Worm (Caenorhabditis elegans) whole organism, L2 larva: ENCODE data around the gene dmd-5.

Experiments used
- C34F6.9 ChIP-seq: fragments of 150-350 bp; optimal IDR thresholded peaks from 2 replicates; lab custom pipeline; 2014; ENCODE audit warnings: missing biosample characterization, missing genetic modification characterization
- F13H6.1 ChIP-seq: sonication (generic microtip); optimal IDR thresholded peaks from 2 replicates; lab custom pipeline; 2016; ENCODE audit warnings: missing genetic modification characterization, missing compliant biosample characterization
- Y55F3AM.14 ChIP-seq: fragments of 200-800 bp; sonication (Bioruptor generic); optimal IDR thresholded peaks from 2 replicates; lab custom pipeline; 2018; ENCODE audit warnings: mild to moderate bottlenecking, missing genetic modification characterization, missing compliant biosample characterization
- alr-1 ChIP-seq: fragments of 150-350 bp; optimal IDR thresholded peaks from 2 replicates; lab custom pipeline; 2014; ENCODE audit warnings: missing biosample characterization, missing genetic modification characterization
- aly-2 ChIP-seq: fragments of 150-350 bp; optimal IDR thresholded peaks from 2 replicates; lab custom pipeline; 2014; ENCODE audit warnings: missing biosample characterization, missing genetic modification characterization
- ama-1 ChIP-seq: fragments of 150-350 bp; optimal IDR thresholded peaks from 2 replicates; lab custom pipeline; 2018; ENCODE audit warnings: inconsistent platforms
- blmp-1 ChIP-seq: sonication (generic microtip); optimal IDR thresholded peaks from 2 replicates; lab custom pipeline; 2017; ENCODE audit warnings: missing genetic modification characterization, mild to moderate bottlenecking, missing compliant biosample characterization, antibody characterized with exemption, moderate library complexity; ENCODE audit not compliant: insufficient read depth
- ceh-82 ChIP-seq: fragments of 150-350 bp; optimal IDR thresholded peaks from 2 replicates; lab custom pipeline; 2014; ENCODE audit warnings: missing biosample characterization, missing genetic modification characterization
- crh-2 ChIP-seq: sonication (generic microtip); optimal IDR thresholded peaks from 2 replicates; lab custom pipeline; 2017; ENCODE audit warnings: missing biosample characterization, missing genetic modification characterization
- dmd-4 ChIP-seq: sonication (generic microtip); optimal IDR thresholded peaks from 2 replicates; lab custom pipeline; 2017; ENCODE audit warnings: missing biosample characterization, missing genetic modification characterization
- egl-27 ChIP-seq: sonication (generic microtip); optimal IDR thresholded peaks from 3 replicates; lab custom pipeline; 2017; ENCODE audit warnings: missing biosample characterization, missing genetic modification reagents, missing genetic modification characterization
- elt-1 ChIP-seq: fragments of 150-350 bp; optimal IDR thresholded peaks from 2 replicates; lab custom pipeline; 2014; ENCODE audit warnings: missing biosample characterization, missing genetic modification characterization
- elt-3 ChIP-seq: sonication (generic microtip); optimal IDR thresholded peaks from 2 replicates; lab custom pipeline; 2017; ENCODE audit warnings: missing biosample characterization, missing genetic modification characterization
- fos-1 ChIP-seq: fragments of 150-350 bp; optimal IDR thresholded peaks from 2 replicates; lab custom pipeline; 2014; ENCODE audit warnings: missing biosample characterization, missing genetic modification characterization
- lin-11 ChIP-seq: fragments of 150-350 bp; sonication (generic microtip); optimal IDR thresholded peaks from 2 replicates; lab custom pipeline; 2014; ENCODE audit warnings: missing biosample characterization, missing genetic modification characterization, inconsistent platforms, mixed read lengths
- lin-13 ChIP-seq: fragments of 150-350 bp; optimal IDR thresholded peaks from 2 replicates; lab custom pipeline; 2014; ENCODE audit warnings: missing biosample characterization, missing genetic modification reagents, missing genetic modification characterization
- lin-39 ChIP-seq: fragments of 150-350 bp; optimal IDR thresholded peaks from 2 replicates; lab custom pipeline; 2014; ENCODE audit warnings: missing biosample characterization, missing genetic modification reagents, missing genetic modification characterization
- lsy-2 ChIP-seq, 2 experiments: fragments of 150-350 bp in 1 of 2; sonication (generic microtip) in 1 of 2; optimal IDR thresholded peaks; 2 replicates each; lab custom pipeline; 2014 to 2017; ENCODE audit warnings: missing biosample characterization in 2 of 2, missing genetic modification characterization in 2 of 2
- mab-5 ChIP-seq: fragments of 150-350 bp; optimal IDR thresholded peaks from 2 replicates; lab custom pipeline; 2014; ENCODE audit warnings: missing biosample characterization, missing genetic modification characterization
- mbf-1 ChIP-seq: sonication (generic microtip); optimal IDR thresholded peaks from 2 replicates; lab custom pipeline; 2017; ENCODE audit warnings: missing biosample characterization, missing genetic modification characterization
- mdl-1 ChIP-seq, 2 experiments: fragments of 150-350 bp in 1 of 2; sonication (generic microtip) in 1 of 2; optimal IDR thresholded peaks; 2 replicates each; lab custom pipeline; 2017; ENCODE audit warnings: missing biosample characterization in 2 of 2, missing genetic modification characterization in 2 of 2
- nhr-11 ChIP-seq: fragments of 150-350 bp; optimal IDR thresholded peaks from 2 replicates; lab custom pipeline; 2014; ENCODE audit warnings: missing biosample characterization, missing genetic modification characterization
- nhr-12 ChIP-seq: fragments of 150-350 bp; optimal IDR thresholded peaks from 2 replicates; lab custom pipeline; 2014; ENCODE audit warnings: missing biosample characterization, missing genetic modification characterization
- nhr-129 ChIP-seq: fragments of 150-350 bp; optimal IDR thresholded peaks from 2 replicates; lab custom pipeline; 2014; ENCODE audit warnings: missing biosample characterization, missing genetic modification characterization
- nhr-21 ChIP-seq: fragments of 150-350 bp; optimal IDR thresholded peaks from 2 replicates; lab custom pipeline; 2014; ENCODE audit warnings: missing biosample characterization, missing genetic modification characterization
- nhr-23 ChIP-seq: fragments of 150-350 bp; optimal IDR thresholded peaks from 2 replicates; lab custom pipeline; 2014; ENCODE audit warnings: missing biosample characterization, missing genetic modification reagents, missing genetic modification characterization
- nhr-237 ChIP-seq: fragments of 150-350 bp; optimal IDR thresholded peaks from 2 replicates; lab custom pipeline; 2014; ENCODE audit warnings: missing biosample characterization, missing genetic modification characterization
- nhr-25 ChIP-seq: fragments of 150-350 bp; sonication (generic microtip); optimal IDR thresholded peaks from 3 replicates; lab custom pipeline; 2014; ENCODE audit warnings: missing biosample characterization, missing genetic modification characterization
- nhr-6 ChIP-seq: fragments of 150-350 bp; optimal IDR thresholded peaks from 2 replicates; lab custom pipeline; 2014; ENCODE audit warnings: missing biosample characterization, missing genetic modification characterization
- nhr-77 ChIP-seq: fragments of 150-350 bp; optimal IDR thresholded peaks from 2 replicates; lab custom pipeline; 2014; ENCODE audit warnings: missing biosample characterization, missing genetic modification characterization
- peb-1 ChIP-seq: fragments of 150-350 bp; optimal IDR thresholded peaks from 2 replicates; lab custom pipeline; 2014; ENCODE audit warnings: missing biosample characterization, missing genetic modification characterization
- sem-4 ChIP-seq: fragments of 150-350 bp; optimal IDR thresholded peaks from 2 replicates; lab custom pipeline; 2014; ENCODE audit warnings: missing biosample characterization, missing genetic modification reagents, missing genetic modification characterization
- skn-1 ChIP-seq: sonication (generic microtip); optimal IDR thresholded peaks from 2 replicates; lab custom pipeline; 2017; ENCODE audit warnings: missing biosample characterization, missing genetic modification characterization
- sma-3 ChIP-seq: sonication (generic microtip); optimal IDR thresholded peaks from 2 replicates; lab custom pipeline; 2016; ENCODE audit warnings: missing genetic modification reagents, missing genetic modification characterization, missing compliant biosample characterization
- sma-9 ChIP-seq, 2 experiments: fragments of 150-350 bp in 1 of 2; sonication (generic microtip) in 1 of 2; optimal IDR thresholded peaks; 2 replicates each; lab custom pipeline; 2014 to 2016; ENCODE audit warnings: missing genetic modification characterization in 2 of 2, mild to moderate bottlenecking in 1 of 2, missing biosample characterization in 1 of 2, missing compliant biosample characterization in 1 of 2, missing genetic modification reagents in 1 of 2, moderate library complexity in 1 of 2
- snpc-4 ChIP-seq: fragments of 150-350 bp; optimal IDR thresholded peaks from 2 replicates; lab custom pipeline; 2014; ENCODE audit warnings: missing biosample characterization, missing genetic modification characterization
- unc-39 ChIP-seq: fragments of 150-350 bp; optimal IDR thresholded peaks from 2 replicates; lab custom pipeline; 2014; ENCODE audit warnings: missing biosample characterization, missing genetic modification characterization
- unc-55 ChIP-seq: fragments of 150-350 bp; sonication (generic microtip); optimal IDR thresholded peaks from 3 replicates; lab custom pipeline; 2014; ENCODE audit warnings: missing biosample characterization, missing genetic modification reagents, missing genetic modification characterization
- unc-62 ChIP-seq: fragments of 150-350 bp; optimal IDR thresholded peaks from 2 replicates; lab custom pipeline; 2014; ENCODE audit warnings: missing biosample characterization, missing genetic modification reagents, missing genetic modification characterization
- zag-1 ChIP-seq: fragments of 150-350 bp; optimal IDR thresholded peaks from 2 replicates; lab custom pipeline; 2014; ENCODE audit warnings: missing biosample characterization, missing genetic modification characterization
- ztf-1 ChIP-seq: fragments of 200-800 bp; sonication (Bioruptor generic); conservative IDR thresholded peaks from 2 replicates; pipeline ENCODE4 v1.3.6; 2022; ENCODE audit warnings: missing genetic modification characterization, missing compliant biosample characterization
- ztf-11 ChIP-seq: sonication (generic microtip); optimal IDR thresholded peaks from 2 replicates; lab custom pipeline; 2017; ENCODE audit warnings: missing biosample characterization, missing genetic modification characterization
- ztf-4 ChIP-seq: fragments of 150-350 bp; optimal IDR thresholded peaks from 2 replicates; lab custom pipeline; 2014; ENCODE audit warnings: missing biosample characterization, missing genetic modification characterization

Gene dmd-5

DNA sequence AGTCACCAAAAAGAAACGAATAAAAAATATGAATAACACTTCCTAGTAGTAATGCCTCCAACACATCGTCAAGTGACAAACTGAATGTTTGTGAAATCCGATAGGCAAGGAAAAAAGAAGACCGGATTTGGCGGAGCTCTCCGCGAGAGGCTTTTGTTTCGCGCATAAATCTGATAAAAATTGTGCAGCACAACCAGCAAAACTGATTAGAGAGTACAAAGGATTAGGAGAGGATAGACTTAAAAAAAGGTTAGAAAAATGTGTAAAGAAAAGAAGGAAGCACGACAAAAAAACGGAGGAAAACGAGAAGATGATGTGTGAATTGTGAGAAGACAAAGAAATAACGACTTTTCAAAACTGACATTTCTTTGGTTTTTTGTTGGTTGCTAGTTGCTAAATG is 46.3 kb downstream of the dmd-5 start, which contains the start of gene rab-3:
rab-3 (minus strand) TSS at position 147 of the 400 bp plus-strand sequence.
- no peak for TF ChIP-seq snpc-4 (tag; lab: Kevin White, UChicago)
- peak; percentile 10 for TF ChIP-seq C34F6.9 (tag; lab: Kevin White, UChicago)
- TF ChIP-seq, all 48 proteins: peak for 1

DNA sequence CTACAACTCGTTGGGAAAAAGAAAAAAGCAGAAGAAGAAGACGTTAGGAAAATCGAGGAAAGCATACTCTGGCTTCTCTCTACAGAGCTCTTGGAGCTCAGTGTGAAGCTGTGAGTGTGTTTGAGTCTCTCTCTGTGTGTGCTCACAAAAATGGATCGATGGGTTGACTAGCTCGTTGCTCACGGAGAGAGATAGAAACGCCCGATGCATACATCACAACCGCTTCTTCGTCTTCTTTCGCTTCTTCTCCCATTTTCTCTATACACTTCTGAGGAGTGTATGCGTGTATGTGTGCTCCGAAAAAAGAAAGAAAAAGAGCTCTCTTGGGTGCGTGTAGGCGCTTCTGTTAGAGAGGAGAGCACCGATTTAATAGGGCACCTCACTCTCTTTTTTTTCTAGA is 48.9 kb downstream of the dmd-5 start:
- TF ChIP-seq ceh-82 (peak; percentile 3), unc-39 (no peak), ztf-11 (tag; lab: Kevin White, UChicago) (no peak), crh-2 (peak; percentile 80), nhr-129 (tag; lab: Kevin White, UChicago) (peak; percentile 89), ztf-4 (tag; lab: Kevin White, UChicago) (no peak), lsy-2 (tag; optimal IDR thresholded peaks at IDR 0.05; lab: Kevin White, UChicago) (peak; percentile 22 to 59), mdl-1 (tag; optimal IDR thresholded peaks at IDR 0.05; lab: Kevin White, UChicago) (peak in 1 of 2 experiments; percentile 55), sma-9 (GFP tag; optimal IDR thresholded peaks at IDR 0.05; lab: Kevin White, UChicago) (peak; percentile 53), sma-9 (tag; optimal IDR thresholded peaks at IDR 0.05; lab: Kevin White, UChicago) (no peak), ama-1 (lab: Kevin White, UChicago) (no peak), peb-1 (no peak), nhr-21 (tag; lab: Kevin White, UChicago) (no peak), mbf-1 (tag; lab: Kevin White, UChicago) (no peak), nhr-11 (tag; lab: Kevin White, UChicago) (no peak), blmp-1 (no peak), elt-3 (tag; lab: Kevin White, UChicago) (no peak), fos-1 (no peak), nhr-237 (tag; lab: Kevin White, UChicago) (no peak), egl-27 (tag; lab: Kevin White, UChicago) (no peak), nhr-77 (tag; lab: Kevin White, UChicago) (no peak), dmd-4 (no peak), nhr-12 (tag; lab: Kevin White, UChicago) (no peak), elt-1 (no peak), mab-5 (tag; lab: Kevin White, UChicago) (peak; percentile 49), sem-4 (tag; lab: Kevin White, UChicago) (peak; percentile 53), lin-11 (tag; lab: Kevin White, UChicago) (peak; percentile 89), unc-62 (GFP tag; lab: Kevin White, UChicago) (no peak), alr-1 (tag; lab: Kevin White, UChicago) (no peak), snpc-4 (tag; lab: Kevin White, UChicago) (peak; percentile 64), unc-55 (GFP tag; lab: Kevin White, UChicago) (peak; percentile 96), zag-1 (tag; lab: Kevin White, UChicago) (peak; percentile 91), nhr-23 (tag; lab: Kevin White, UChicago) (no peak), ztf-1 (GFP tag; lab: Robert Waterston, UW) (no peak), sma-3 (GFP tag; lab: Kevin White, UChicago) (no peak), lin-39 (tag; lab: Kevin White, UChicago) (peak; percentile 20), lin-13 (GFP tag; lab: Kevin White, UChicago) (peak; percentile 38), aly-2 (tag; lab: Kevin White, UChicago) (no peak), nhr-25 (no peak), C34F6.9 (tag; lab: Kevin White, UChicago) (peak; percentile 88), nhr-6 (tag; lab: Kevin White, UChicago) (peak; percentile 82), F13H6.1 (tag; lab: Kevin White, UChicago) (peak; percentile 52), Y55F3AM.14 (GFP tag; lab: Kevin White, UChicago) (peak; percentile 54), skn-1 (tag; lab: Kevin White, UChicago) (no peak)
- TF ChIP-seq, all 48 proteins: peak for 18
